Fruit fly (Drosophila melanogaster): Measurements from ENCODE around the gene Alp1.

Alp1 gene

DNA sequence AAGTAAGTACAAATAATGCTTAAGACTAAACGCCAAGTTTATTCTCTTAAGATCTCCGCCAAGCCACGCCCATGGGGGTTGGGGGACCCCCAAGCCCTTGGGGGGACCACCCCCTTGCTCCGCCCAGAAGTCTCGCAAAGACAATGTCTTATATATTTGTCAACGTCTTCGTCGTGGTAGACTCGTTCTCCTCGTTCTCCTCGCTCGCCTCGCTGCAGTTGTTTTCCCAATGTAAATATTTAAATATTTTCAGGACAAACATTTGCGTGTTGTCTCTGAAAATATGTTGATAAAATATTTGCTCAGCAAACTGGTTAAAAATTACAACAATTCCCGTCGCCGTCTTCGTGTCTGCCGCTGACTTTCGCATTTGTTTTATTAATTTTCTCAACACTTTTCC lies 19.6 kb upstream of the Alp1 start (continued):
- peak; percentile 19 for TF ChIP-seq Max (GFP tag; optimal IDR thresholded peaks at IDR 0.05)

DNA sequence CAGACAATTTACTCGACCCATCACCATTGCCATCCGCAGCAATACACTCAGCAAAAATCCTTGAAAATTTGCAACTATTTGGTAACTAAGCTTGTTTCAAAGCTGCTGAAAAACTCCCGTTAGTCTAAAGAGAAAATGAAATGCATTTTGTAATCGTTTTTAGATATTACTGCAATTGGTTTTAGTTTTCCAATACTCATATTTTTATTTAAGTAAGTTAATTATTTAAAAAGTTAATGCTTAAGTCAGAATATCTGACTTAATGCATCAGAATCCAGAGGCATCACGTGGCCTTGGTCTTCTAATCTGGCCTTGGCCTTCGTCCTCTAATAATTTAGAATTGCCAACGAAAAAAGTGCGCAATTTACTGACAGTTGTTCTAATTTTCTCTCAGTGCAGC lies 18.2 kb upstream of the Alp1 start:
- no peak for TF ChIP-seq MTF-1 (GFP tag; optimal IDR thresholded peaks at IDR 0.05; ENCODE audit: borderline replicate concordance)
- TF ChIP-seq croc (GFP tag; conservative IDR thresholded peaks at IDR 0.05): peak; percentile 17; the same call in 1 of the 3 replicates
- peak; percentile 21 for TF ChIP-seq Sox102F (GFP tag; optimal IDR thresholded peaks at IDR 0.05)
- TF ChIP-seq CG8359 (GFP tag; optimal IDR thresholded peaks at IDR 0.05; ENCODE audit: borderline replicate concordance): no peak
- peak; percentile 28 for TF ChIP-seq CG7839 (tag; optimal IDR thresholded peaks at IDR 0.05)
- no peak for TF ChIP-seq odd (GFP tag; optimal IDR thresholded peaks at IDR 0.05)
- peak; percentile 39 for TF ChIP-seq CG13775 (GFP tag; optimal IDR thresholded peaks at IDR 0.05)
- TF ChIP-seq Tbp (GFP tag; optimal IDR thresholded peaks at IDR 0.05): no peak
- no peak for TF ChIP-seq bcd (GFP tag; optimal IDR thresholded peaks at IDR 0.05)
- TF ChIP-seq Jarid2 (GFP tag; optimal IDR thresholded peaks at IDR 0.05): peak; percentile 23
- peak; percentile 27 for TF ChIP-seq az2 (GFP tag; optimal IDR thresholded peaks at IDR 0.05)
- TF ChIP-seq CG17328 (GFP tag; IDR thresholded peaks at IDR 0.05): no peak
- TF ChIP-seq gem (tag; optimal IDR thresholded peaks at IDR 0.05): peak; percentile 57
- TF ChIP-seq CG31224 (GFP tag; IDR thresholded peaks at IDR 0.05): no peak
- peak; percentile 24 for TF ChIP-seq CG12391 (tag; optimal IDR thresholded peaks at IDR 0.05)
- peak; percentile 33 for TF ChIP-seq Oli (tag; optimal IDR thresholded peaks at IDR 0.05)
- TF ChIP-seq Hr78 (GFP tag; optimal IDR thresholded peaks at IDR 0.05): peak in 1 of 2 experiments; percentile 35
- peak; percentile 49; the same call in 1 of the 2 replicates for TF ChIP-seq CG4404 (GFP tag; IDR thresholded peaks at IDR 0.05)
- TF ChIP-seq prd (optimal IDR thresholded peaks at IDR 0.05): no peak
- peak; percentile 28; the same call in 1 of the 3 replicates for TF ChIP-seq prd (GFP tag; IDR thresholded peaks at IDR 0.05)
- TF ChIP-seq CG7556 (GFP tag; optimal IDR thresholded peaks at IDR 0.05): peak; percentile 51
- no peak for TF ChIP-seq p53 (GFP tag; optimal IDR thresholded peaks at IDR 0.05)
- TF ChIP-seq CG10267 (tag; optimal IDR thresholded peaks at IDR 0.05): peak; percentile 16
- TF ChIP-seq scrt (GFP tag; optimal IDR thresholded peaks at IDR 0.05): no peak
- TF ChIP-seq CG9727 (GFP tag; optimal IDR thresholded peaks at IDR 0.05): peak; percentile 71
- no peak for TF ChIP-seq Stat92E (GFP tag; optimal IDR thresholded peaks at IDR 0.05)
- TF ChIP-seq dm (GFP tag; optimal IDR thresholded peaks at IDR 0.05): no peak
- peak; percentile 73 for TF ChIP-seq CG18262 (tag; optimal IDR thresholded peaks at IDR 0.05)
- TF ChIP-seq pan (optimal IDR thresholded peaks at IDR 0.05): no peak
- TF ChIP-seq pan (GFP tag; optimal IDR thresholded peaks at IDR 0.05 in 1 of 2, IDR thresholded peaks at IDR 0.05 in 1 of 2): no peak
- TF ChIP-seq CG16815 (GFP tag; optimal IDR thresholded peaks at IDR 0.05): peak; percentile 28
- peak; percentile 7 for TF ChIP-seq CG11723 (GFP tag; optimal IDR thresholded peaks at IDR 0.05)
- no peak for TF ChIP-seq nau (GFP tag; optimal IDR thresholded peaks at IDR 0.05)
- 0 out of 2 replicates have a peak, but pooled peaks have one; percentile 6 for TF ChIP-seq sisA (GFP tag; IDR thresholded peaks at IDR 0.05)
- TF ChIP-seq Ssrp (tag; optimal IDR thresholded peaks at IDR 0.05): peak; percentile 32
- peak; percentile 23 for TF ChIP-seq CG8388 (GFP tag; optimal IDR thresholded peaks at IDR 0.05)
- TF ChIP-seq CG10959 (GFP tag; IDR thresholded peaks at IDR 0.05): 0 out of 2 replicates have a peak, but pooled peaks have one; percentile 9
- TF ChIP-seq CG8281 (tag; optimal IDR thresholded peaks at IDR 0.05): no peak
- no peak for TF ChIP-seq Fer1 (GFP tag; optimal IDR thresholded peaks at IDR 0.05)
- TF ChIP-seq CG15601 (tag; optimal IDR thresholded peaks at IDR 0.05): peak; percentile 16
- no peak for TF ChIP-seq Kr (GFP tag; optimal IDR thresholded peaks at IDR 0.05)
- TF ChIP-seq CG1602 (GFP tag; optimal IDR thresholded peaks at IDR 0.05): peak; percentile 1
- TF ChIP-seq CG11085 (GFP tag; IDR thresholded peaks at IDR 0.05): no peak
- TF ChIP-seq gfzf (GFP tag; optimal IDR thresholded peaks at IDR 0.05): no peak
- no peak for TF ChIP-seq hbn (GFP tag; IDR thresholded peaks at IDR 0.05; ENCODE audit: partially characterized antibody)
- peak; percentile 5 for TF ChIP-seq grau (tag; optimal IDR thresholded peaks at IDR 0.05)
- TF ChIP-seq CG31441 (GFP tag; IDR thresholded peaks at IDR 0.05): peak; percentile 49; the same call in 1 of the 2 replicates

Data from whole organism, embryonic.